Fruit fly (Drosophila melanogaster) whole organism, embryonic: Measurements from ENCODE around the gene CG14805.

Source experiments
- CG1602 ChIP-seq: fragments of 200-800 bp; sonication (Bioruptor generic); optimal IDR thresholded peaks from 3 replicates; lab custom pipeline; 2016; ENCODE audit warnings: missing biosample characterization, missing genetic modification characterization
- CG31441 ChIP-seq: fragments of 200-800 bp; sonication (Bioruptor generic); IDR thresholded peaks from 2 replicates; pipeline ENCODE4 v1.3.6; 2022; ENCODE audit warnings: missing biosample characterization, missing genetic modification characterization
- dati ChIP-seq: fragments of 200-800 bp; sonication (Bioruptor generic); IDR thresholded peaks from 2 replicates; pipeline ENCODE4 v1.3.6; 2022; ENCODE audit warnings: missing biosample characterization, missing genetic modification characterization
- run ChIP-seq: fragments of 200-800 bp; sonication (Bioruptor generic); optimal IDR thresholded peaks from 3 replicates; lab custom pipeline; 2018; ENCODE audit warnings: missing biosample characterization, mild to moderate bottlenecking, missing genetic modification characterization
- trem ChIP-seq: fragments of 200-800 bp; optimal IDR thresholded peaks from 3 replicates; lab custom pipeline; 2019; ENCODE audit warnings: missing biosample characterization, mild to moderate bottlenecking, missing genetic modification characterization, moderate library complexity

dm6 chrX:1828097-1828496 is 49.0 kb upstream of the CG14805 start:
- no peak for TF ChIP-seq CG31441 (GFP tag; lab: Robert Waterston, UW)
- TF ChIP-seq dati (GFP tag; lab: Robert Waterston, UW): no peak
- no peak for TF ChIP-seq CG1602 (GFP tag; lab: Kevin White, UChicago)
- no peak for TF ChIP-seq trem (tag; lab: Kevin White, UChicago)
- no peak for TF ChIP-seq run (tag; lab: Kevin White, UChicago)
